Fruit fly (Drosophila melanogaster) whole organism, adult: Measurements from ENCODE around the gene CG31142.
A peak's percentile ranks its signal among the peaks of the same experiment; 100 is the strongest.

Experiments used
- CG11617 ChIP-seq: fragments of 200-800 bp; sonication (Bioruptor generic); optimal IDR thresholded peaks from 2 replicates; lab custom pipeline; 2017; ENCODE audit warnings: mild to moderate bottlenecking, missing biosample characterization, missing genetic modification reagents, missing genetic modification characterization
- CG12768 ChIP-seq: fragments of 200-800 bp; sonication (Bioruptor generic); optimal IDR thresholded peaks from 2 replicates; lab custom pipeline; 2017; ENCODE audit warnings: missing biosample characterization, missing genetic modification characterization, mild to moderate bottlenecking, moderate library complexity, missing genetic modification reagents
- CG14711 ChIP-seq: fragments of 200-800 bp; sonication (Bioruptor generic); optimal IDR thresholded peaks from 2 replicates; lab custom pipeline; 2018; ENCODE audit warnings: missing biosample characterization, mild to moderate bottlenecking, missing genetic modification characterization, moderate library complexity
- CG1620 ChIP-seq: fragments of 200-800 bp; sonication (Bioruptor generic); optimal IDR thresholded peaks from 2 replicates; lab custom pipeline; 2016; ENCODE audit warnings: missing biosample characterization, missing genetic modification characterization
- CG33017 ChIP-seq: fragments of 200-800 bp; sonication (Bioruptor generic); optimal IDR thresholded peaks from 2 replicates; lab custom pipeline; 2018; ENCODE audit warnings: missing biosample characterization, mild to moderate bottlenecking, missing genetic modification characterization, moderate library complexity
- CG5204 ChIP-seq: fragments of 200-800 bp; sonication (Bioruptor generic); optimal IDR thresholded peaks from 2 replicates; lab custom pipeline; 2016; ENCODE audit warnings: missing biosample characterization, missing genetic modification characterization
- CG7045 ChIP-seq: fragments of 200-800 bp; sonication (Bioruptor generic); optimal IDR thresholded peaks from 2 replicates; lab custom pipeline; 2017; ENCODE audit warnings: missing biosample characterization, mild to moderate bottlenecking, missing genetic modification characterization
- CG7101 ChIP-seq: fragments of 200-800 bp; sonication (Bioruptor generic); optimal IDR thresholded peaks from 2 replicates; lab custom pipeline; 2018; ENCODE audit warnings: missing biosample characterization, mild to moderate bottlenecking, missing genetic modification characterization, moderate library complexity
- Clk ChIP-seq: fragments of 200-800 bp; sonication (Bioruptor generic); optimal IDR thresholded peaks from 2 replicates; lab custom pipeline; 2017; ENCODE audit warnings: missing biosample characterization, missing genetic modification characterization
- Crg-1 ChIP-seq: fragments of 200-800 bp; sonication (Bioruptor generic); optimal IDR thresholded peaks from 2 replicates; lab custom pipeline; 2016; ENCODE audit warnings: missing biosample characterization, missing genetic modification characterization
- Hr96 ChIP-seq: fragments of 200-800 bp; sonication (Bioruptor generic); optimal IDR thresholded peaks from 2 replicates; lab custom pipeline; 2016; ENCODE audit warnings: missing biosample characterization, missing genetic modification characterization
- Mnt ChIP-seq: fragments of 200-800 bp; sonication (Bioruptor generic); optimal IDR thresholded peaks from 2 replicates; lab custom pipeline; 2016; ENCODE audit warnings: missing biosample characterization, mild to moderate bottlenecking, missing genetic modification characterization
- bab1 ChIP-seq: fragments of 200-800 bp; sonication (Bioruptor generic); optimal IDR thresholded peaks from 3 replicates; lab custom pipeline; 2019; ENCODE audit warnings: missing biosample characterization, mild to moderate bottlenecking, missing genetic modification characterization, moderate library complexity
- cic ChIP-seq: fragments of 200-800 bp; sonication (Bioruptor generic); optimal IDR thresholded peaks from 2 replicates; lab custom pipeline; 2017; ENCODE audit warnings: missing biosample characterization, mild to moderate bottlenecking, missing genetic modification characterization, moderate library complexity
- cnc ChIP-seq, 2 experiments: fragments of >200 bp; optimal IDR thresholded peaks; 2 replicates each; lab custom pipeline; 2017
- kay ChIP-seq: fragments of 200-800 bp; sonication (Bioruptor generic); peaks from one replicate; lab custom pipeline; 2016; ENCODE audit warnings: missing biosample characterization, missing genetic modification characterization, borderline replicate concordance
- ovo ChIP-seq: fragments of 200-800 bp; sonication (Bioruptor generic); optimal IDR thresholded peaks from 2 replicates; lab custom pipeline; 2016; ENCODE audit warnings: missing biosample characterization, missing genetic modification characterization
- pad ChIP-seq: fragments of 200-800 bp; sonication (Bioruptor generic); optimal IDR thresholded peaks from 3 replicates; lab custom pipeline; 2017; ENCODE audit warnings: missing biosample characterization, missing genetic modification characterization, mild to moderate bottlenecking, moderate library complexity, missing genetic modification reagents
- tj ChIP-seq: fragments of 200-800 bp; sonication (Bioruptor generic); optimal IDR thresholded peaks from 3 replicates; lab custom pipeline; 2017; ENCODE audit warnings: missing biosample characterization, mild to moderate bottlenecking, missing genetic modification characterization, moderate library complexity
- toe ChIP-seq: fragments of 200-800 bp; sonication (Bioruptor generic); optimal IDR thresholded peaks from 2 replicates; lab custom pipeline; 2016; ENCODE audit warnings: missing biosample characterization, missing genetic modification characterization

CG31142 gene

dm6 chr3R:23919366-23919765 lies 9.7 kb upstream of the CG31142 start:
- no peak for TF ChIP-seq CG11617 (GFP tag; lab: Kevin White, UChicago)
- TF ChIP-seq Crg-1 (GFP tag; lab: Kevin White, UChicago), result no peak
- TF ChIP-seq bab1, result no peak
- TF ChIP-seq cnc (optimal IDR thresholded peaks at IDR 0.05; lab: Kevin White, UChicago), result no peak
- TF ChIP-seq CG7045 (GFP tag; lab: Kevin White, UChicago), result no peak
- TF ChIP-seq kay, result no peak
- TF ChIP-seq Mnt (GFP tag; lab: Kevin White, UChicago), result no peak
- TF ChIP-seq CG14711, result no peak
- TF ChIP-seq pad (GFP tag; lab: Kevin White, UChicago), result no peak

dm6 chr3R:23920387-23920786 lies 8.7 kb upstream of the CG31142 start:
- no peak for TF ChIP-seq CG33017 (tag; lab: Kevin White, UChicago)
- TF ChIP-seq CG7045 (GFP tag; lab: Kevin White, UChicago), result no peak
- no peak for TF ChIP-seq CG5204

- TF ChIP-seq CG7101 (peak; percentile 52), CG1620 (GFP tag; lab: Kevin White, UChicago) (no peak), CG11617 (GFP tag; lab: Kevin White, UChicago) (peak; percentile 39), toe (GFP tag; lab: Kevin White, UChicago) (no peak), CG5204 (no peak), CG33017 (tag; lab: Kevin White, UChicago) (peak; percentile 62), Clk (GFP tag; lab: Kevin White, UChicago) (no peak), Mnt (GFP tag; lab: Kevin White, UChicago) (no peak), CG14711 (peak; percentile 43), CG12768 (GFP tag; lab: Kevin White, UChicago) (peak; percentile 9), bab1 (peak; percentile 67), cic (no peak), ovo (GFP tag; lab: Kevin White, UChicago) (no peak), pad (GFP tag; lab: Kevin White, UChicago) (no peak)
Observed at dm6 chr3R:23920874-23921539, 8.0 kb upstream of the CG31142 start.

- TF ChIP-seq bab1 (no peak), tj (GFP tag; lab: Kevin White, UChicago) (peak; percentile 66), cic (peak; percentile 31)
Observed at dm6 chr3R:23921701-23922501, 7.1 kb upstream of the CG31142 start.

dm6 chr3R:23922502-23923350 lies 6.3 kb upstream of the CG31142 start, which contains the start of the genes sba and CG31141:
Gene sba (minus strand): TSS chr3R:23922973.
Gene CG31141 (plus strand): TSS chr3R:23923300.
- TF ChIP-seq bab1, result peak; percentile 34
- TF ChIP-seq Clk (GFP tag; lab: Kevin White, UChicago), result no peak
- TF ChIP-seq Mnt (GFP tag; lab: Kevin White, UChicago), result peak; percentile 70
- no peak for TF ChIP-seq pad (GFP tag; lab: Kevin White, UChicago)
- TF ChIP-seq kay, result no peak
- no peak for TF ChIP-seq CG7045 (GFP tag; lab: Kevin White, UChicago)
- TF ChIP-seq toe (GFP tag; lab: Kevin White, UChicago), result no peak
- peak; percentile 48 for TF ChIP-seq cic
- peak; percentile 27 for TF ChIP-seq ovo (GFP tag; lab: Kevin White, UChicago)
- TF ChIP-seq CG33017 (tag; lab: Kevin White, UChicago), result peak; percentile 38
- no peak for TF ChIP-seq tj (GFP tag; lab: Kevin White, UChicago)
- peak; percentile 40 for TF ChIP-seq CG7101
- TF ChIP-seq Crg-1 (GFP tag; lab: Kevin White, UChicago), result no peak

dm6 chr3R:23924200-23924599 lies 4.8 kb upstream of the CG31142 start, which contains the start of gene Ndc1:
Gene Ndc1 (plus strand): TSS chr3R:23924399.
- TF ChIP-seq CG1620 (GFP tag; lab: Kevin White, UChicago) (no peak), tj (GFP tag; lab: Kevin White, UChicago) (no peak), CG14711 (no peak)

dm6 chr3R:23927429-23927828 lies 1.6 kb upstream of the CG31142 start, which contains the start of gene CG13601:
Gene CG13601 (minus strand): TSS chr3R:23927634.
- TF ChIP-seq tj (GFP tag; lab: Kevin White, UChicago), result no peak
- peak; percentile 56 for TF ChIP-seq Mnt (GFP tag; lab: Kevin White, UChicago)
- peak; percentile 27 for TF ChIP-seq CG12768 (GFP tag; lab: Kevin White, UChicago)
- no peak for TF ChIP-seq Hr96 (GFP tag; lab: Kevin White, UChicago)
- peak; percentile 30 for TF ChIP-seq CG1620 (GFP tag; lab: Kevin White, UChicago)
- TF ChIP-seq bab1, result peak; percentile 38
- TF ChIP-seq Clk (GFP tag; lab: Kevin White, UChicago), result no peak
- TF ChIP-seq Crg-1 (GFP tag; lab: Kevin White, UChicago), result no peak
- TF ChIP-seq kay, result no peak
- no peak for TF ChIP-seq CG33017 (tag; lab: Kevin White, UChicago)
